Worm (Caenorhabditis elegans): Measurements from ENCODE around the gene C23G10.2.

- no peak for TF ChIP-seq nhr-76 (tag; optimal IDR thresholded peaks at IDR 0.05)
- no peak for TF ChIP-seq unc-30 (tag; optimal IDR thresholded peaks at IDR 0.05)
- no peak for TF ChIP-seq nhr-237 (tag; optimal IDR thresholded peaks at IDR 0.05)
- TF ChIP-seq efl-3 (GFP tag; optimal IDR thresholded peaks at IDR 0.05), result no peak
- no peak for TF ChIP-seq nhr-77 (tag; optimal IDR thresholded peaks at IDR 0.05)
Observed at ce11 chrIII:6183118-6183517, 24.7 kb upstream of the C23G10.2 start, which contains the start of gene nas-28.
